Fruit fly (Drosophila melanogaster): Measurements from ENCODE around the gene Paip2.

Paip2 gene

DNA sequence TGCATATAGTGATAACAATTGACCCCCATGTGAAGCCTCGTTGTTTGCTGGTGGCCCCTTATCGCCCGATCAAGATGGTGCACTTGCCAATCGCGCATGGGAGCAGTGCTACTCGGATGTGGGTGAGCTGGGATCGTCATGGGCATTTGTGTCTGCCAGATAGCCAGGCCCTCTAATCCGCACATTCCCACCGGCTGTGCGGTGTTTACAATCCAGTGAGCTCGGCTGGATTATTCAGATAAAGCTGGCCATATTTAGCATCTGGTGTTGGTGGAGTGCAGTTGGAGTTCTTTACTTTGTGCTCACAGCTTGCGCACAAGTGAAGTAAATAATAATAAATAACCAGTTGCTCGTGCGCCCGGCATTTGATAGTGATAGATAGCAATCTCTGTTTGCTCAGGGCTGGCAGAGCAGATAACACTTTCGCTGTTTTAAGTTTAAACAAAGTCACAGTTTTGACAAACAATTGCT, 52.4 kb downstream of the Paip2 start (continued):
- TF ChIP-seq CG10267 (tag; optimal IDR thresholded peaks at IDR 0.05) (no peak), lab (GFP tag; optimal IDR thresholded peaks at IDR 0.05) (peak; percentile 83), slp2 (GFP tag; optimal IDR thresholded peaks at IDR 0.05) (no peak), Dref (GFP tag; IDR thresholded peaks at IDR 0.05) (no peak), NfI (GFP tag; optimal IDR thresholded peaks at IDR 0.05) (no peak), CG2202 (tag; optimal IDR thresholded peaks at IDR 0.05) (no peak), Gsc (GFP tag; IDR thresholded peaks at IDR 0.05) (no peak), crc (GFP tag; optimal IDR thresholded peaks at IDR 0.05) (no peak), CG6791 (GFP tag; IDR thresholded peaks at IDR 0.05; ENCODE audit: partially characterized antibody) (no peak), CG6175 (GFP tag; IDR thresholded peaks at IDR 0.05) (no peak), CG32767 (GFP tag; IDR thresholded peaks at IDR 0.05) (no peak), CG10543 (GFP tag; optimal IDR thresholded peaks at IDR 0.05) (peak; percentile 80), croc (GFP tag; conservative IDR thresholded peaks at IDR 0.05) (no peak), phol (tag; optimal IDR thresholded peaks at IDR 0.05) (peak; percentile 1), CG3065 (GFP tag; optimal IDR thresholded peaks at IDR 0.05) (no peak), Hmr (GFP tag; optimal IDR thresholded peaks at IDR 0.05) (peak; percentile 56), pzg (GFP tag; optimal IDR thresholded peaks at IDR 0.05) (no peak), Sox102F (GFP tag; optimal IDR thresholded peaks at IDR 0.05) (no peak), prd (optimal IDR thresholded peaks at IDR 0.05) (no peak), prd (GFP tag; IDR thresholded peaks at IDR 0.05) (no peak), dmrt99B (tag; optimal IDR thresholded peaks at IDR 0.05) (no peak), Meics (GFP tag; optimal IDR thresholded peaks at IDR 0.05) (no peak), org-1 (GFP tag; optimal IDR thresholded peaks at IDR 0.05) (peak; percentile 39), Dad (GFP tag; optimal IDR thresholded peaks at IDR 0.05) (no peak), Kr (GFP tag; optimal IDR thresholded peaks at IDR 0.05) (peak; percentile 26), CG17612 (GFP tag; IDR thresholded peaks at IDR 0.05) (no peak), trem (tag; optimal IDR thresholded peaks at IDR 0.05) (no peak), cg (GFP tag; optimal IDR thresholded peaks at IDR 0.05) (no peak), Eip74EF (GFP tag; optimal IDR thresholded peaks at IDR 0.05) (no peak), CG14860 (GFP tag; IDR thresholded peaks at IDR 0.05; ENCODE audit: partially characterized antibody) (no peak), CG43689 (GFP tag; IDR thresholded peaks at IDR 0.05) (no peak), eve (GFP tag; optimal IDR thresholded peaks at IDR 0.05) (no peak), salm (tag; optimal IDR thresholded peaks at IDR 0.05) (peak; percentile 26), CG18619 (GFP tag; optimal IDR thresholded peaks at IDR 0.05) (no peak), CG9215 (GFP tag; IDR thresholded peaks at IDR 0.05) (no peak), Sin3A (optimal IDR thresholded peaks at IDR 0.05) (no peak), CG6765 (GFP tag; optimal IDR thresholded peaks at IDR 0.05) (peak; percentile 41), CG11560 (tag; IDR thresholded peaks at IDR 0.05) (no peak), CG11085 (GFP tag; IDR thresholded peaks at IDR 0.05) (no peak), Camta (GFP tag; optimal IDR thresholded peaks at IDR 0.05) (peak; percentile 9), CG33213 (GFP tag; optimal IDR thresholded peaks at IDR 0.05) (peak; percentile 23), gt (GFP tag; IDR thresholded peaks at IDR 0.05) (no peak), CG7839 (tag; optimal IDR thresholded peaks at IDR 0.05) (no peak), Rfx (GFP tag; IDR thresholded peaks at IDR 0.05) (peak; percentile 24), lov (optimal IDR thresholded peaks at IDR 0.05) (no peak), lov (GFP tag; IDR thresholded peaks at IDR 0.05) (peak; percentile 67; the same call in 1 of the 3 replicates), sim (GFP tag; IDR thresholded peaks at IDR 0.05) (peak; percentile 31; the same call in 1 of the 2 replicates), gce (GFP tag; IDR thresholded peaks at IDR 0.05) (peak; percentile 66; the same call in 1 of the 3 replicates), p53 (GFP tag; optimal IDR thresholded peaks at IDR 0.05) (no peak), CG13287 (GFP tag; IDR thresholded peaks at IDR 0.05; ENCODE audit: partially characterized antibody) (no peak), esg (GFP tag; conservative IDR thresholded peaks at IDR 0.05) (no peak), CG7556 (GFP tag; optimal IDR thresholded peaks at IDR 0.05) (no peak)
